Fruit fly (Drosophila melanogaster) whole organism, embryonic: ENCODE data around the gene car.

Experiments
- Aef1 ChIP-seq: fragments of 200-800 bp; sonication (Bioruptor generic); IDR thresholded peaks from 3 replicates; pipeline ENCODE4 v1.3.6; 2022; ENCODE audit warnings: missing biosample characterization, missing genetic modification characterization
- BEAF-32 ChIP-seq: fragments of 200-800 bp; sonication (Bioruptor generic); optimal IDR thresholded peaks from 3 replicates; lab custom pipeline; 2017; ENCODE audit warnings: missing biosample characterization, missing genetic modification characterization, mild to moderate bottlenecking, moderate library complexity, missing genetic modification reagents
- Bdp1 ChIP-seq: fragments of 200-800 bp; sonication (Bioruptor generic); optimal IDR thresholded peaks from 3 replicates; lab custom pipeline; 2016; ENCODE audit warnings: missing biosample characterization, missing genetic modification characterization
- Bteb2 ChIP-seq: fragments of 200-800 bp; sonication (Bioruptor generic); optimal IDR thresholded peaks from 2 replicates; lab custom pipeline; 2016; ENCODE audit warnings: missing biosample characterization, missing genetic modification characterization
- C15 ChIP-seq: fragments of 200-800 bp; sonication (Bioruptor generic); IDR thresholded peaks from 3 replicates; pipeline ENCODE4 v1.3.6; 2022; ENCODE audit warnings: missing biosample characterization, missing genetic modification characterization
- CG11723 ChIP-seq: fragments of 200-800 bp; sonication (Bioruptor generic); optimal IDR thresholded peaks from 2 replicates; lab custom pipeline; 2017; ENCODE audit warnings: missing biosample characterization, mild to moderate bottlenecking, missing genetic modification characterization
- CG12659 ChIP-seq: fragments of 200-800 bp; sonication (Bioruptor generic); optimal IDR thresholded peaks from 3 replicates; lab custom pipeline; 2017; ENCODE audit warnings: mild to moderate bottlenecking, missing biosample characterization, missing genetic modification reagents, missing genetic modification characterization
- CG1602 ChIP-seq: fragments of 200-800 bp; sonication (Bioruptor generic); optimal IDR thresholded peaks from 3 replicates; lab custom pipeline; 2016; ENCODE audit warnings: missing biosample characterization, missing genetic modification characterization
- CG16815 ChIP-seq: fragments of 200-800 bp; sonication (Bioruptor generic); optimal IDR thresholded peaks from 3 replicates; lab custom pipeline; 2017; ENCODE audit warnings: missing biosample characterization, mild to moderate bottlenecking, missing genetic modification characterization
- CG17612 ChIP-seq: fragments of 200-800 bp; sonication (Bioruptor generic); IDR thresholded peaks from 2 replicates; pipeline ENCODE4 v1.3.6; 2022; ENCODE audit warnings: missing biosample characterization, missing genetic modification characterization
- CG17829 ChIP-seq: fragments of 200-800 bp; optimal IDR thresholded peaks from 2 replicates; lab custom pipeline; 2019; ENCODE audit warnings: missing biosample characterization, mild to moderate bottlenecking, missing genetic modification characterization, moderate library complexity
- CG18599 ChIP-seq: fragments of 200-800 bp; sonication (Bioruptor generic); optimal IDR thresholded peaks from 3 replicates; lab custom pipeline; 2017; ENCODE audit warnings: missing biosample characterization, missing genetic modification characterization, mild to moderate bottlenecking, moderate library complexity, missing genetic modification reagents
- CG2712 ChIP-seq: fragments of 200-800 bp; optimal IDR thresholded peaks from 3 replicates; lab custom pipeline; 2019; ENCODE audit warnings: missing biosample characterization, mild to moderate bottlenecking, missing genetic modification characterization, moderate library complexity
- CG31365 ChIP-seq: fragments of 200-800 bp; sonication (Bioruptor generic); optimal IDR thresholded peaks from 2 replicates; lab custom pipeline; 2018; ENCODE audit warnings: missing biosample characterization, mild to moderate bottlenecking, missing genetic modification characterization
- CG31388 ChIP-seq: fragments of 200-800 bp; sonication (Bioruptor generic); optimal IDR thresholded peaks from 2 replicates; lab custom pipeline; 2016; ENCODE audit warnings: missing biosample characterization, missing genetic modification characterization
- CG43689 ChIP-seq: fragments of 200-800 bp; sonication (Bioruptor generic); IDR thresholded peaks from 2 replicates; pipeline ENCODE4 v1.3.6; 2022; ENCODE audit warnings: missing biosample characterization, missing genetic modification characterization
- CG8388 ChIP-seq: fragments of 200-800 bp; sonication (Bioruptor generic); optimal IDR thresholded peaks from 2 replicates; lab custom pipeline; 2019; ENCODE audit warnings: missing biosample characterization, mild to moderate bottlenecking, missing genetic modification characterization, moderate library complexity
- CG9215 ChIP-seq: fragments of 200-800 bp; sonication (Bioruptor generic); IDR thresholded peaks from 2 replicates; pipeline ENCODE4 v1.3.6; 2022; ENCODE audit warnings: missing biosample characterization, missing genetic modification characterization
- CHES-1-like ChIP-seq: fragments of 200-800 bp; sonication (Bioruptor generic); optimal IDR thresholded peaks from 2 replicates; lab custom pipeline; 2016; ENCODE audit warnings: missing biosample characterization, missing genetic modification characterization
- Ets65A ChIP-seq: fragments of 200-800 bp; sonication (Bioruptor generic); peaks from one replicate; lab custom pipeline; 2016; ENCODE audit warnings: missing biosample characterization, missing genetic modification characterization
- Hey ChIP-seq: fragments of 200-800 bp; sonication (Bioruptor generic); optimal IDR thresholded peaks from 3 replicates; lab custom pipeline; 2018; ENCODE audit warnings: missing biosample characterization, mild to moderate bottlenecking, missing genetic modification characterization
- Meics ChIP-seq: fragments of 200-800 bp; sonication (Bioruptor generic); optimal IDR thresholded peaks from 2 replicates; lab custom pipeline; 2017; ENCODE audit warnings: missing biosample characterization, mild to moderate bottlenecking, missing genetic modification characterization
- Mes4 ChIP-seq: fragments of 200-800 bp; sonication (Bioruptor generic); optimal IDR thresholded peaks from 2 replicates; lab custom pipeline; 2016; ENCODE audit warnings: missing biosample characterization, missing genetic modification characterization
- Pdp1 ChIP-seq, 2 experiments: fragments of 200-800 bp; sonication (Bioruptor generic); optimal IDR thresholded peaks; 3 replicates each; lab custom pipeline; 2016; ENCODE audit warnings: missing biosample characterization in 2 of 2, missing genetic modification characterization in 2 of 2, mild to moderate bottlenecking in 1 of 2, moderate library complexity in 1 of 2
- Sry-δ ChIP-seq: fragments of 200-800 bp; sonication (Bioruptor generic); optimal IDR thresholded peaks from 2 replicates; lab custom pipeline; 2016; ENCODE audit warnings: missing biosample characterization, missing genetic modification characterization
- Ssrp ChIP-seq: fragments of 200-800 bp; sonication (Bioruptor generic); optimal IDR thresholded peaks from 2 replicates; lab custom pipeline; 2018; ENCODE audit warnings: missing biosample characterization, mild to moderate bottlenecking, missing genetic modification characterization, moderate library complexity
- Trl ChIP-seq, 3 experiments: fragments of >200 bp in 2 of 3; fragments of 200-800 bp in 1 of 3; sonication (Bioruptor generic) in 1 of 3; optimal IDR thresholded peaks; 2 replicates in 1 of 3; 3 replicates in 2 of 3; lab custom pipeline; 2016 to 2017; ENCODE audit warnings: missing biosample characterization in 1 of 3, missing genetic modification characterization in 1 of 3
- YL-1 ChIP-seq: fragments of 200-800 bp; sonication (Bioruptor generic); optimal IDR thresholded peaks from 3 replicates; lab custom pipeline; 2017; ENCODE audit warnings: missing biosample characterization, mild to moderate bottlenecking, missing genetic modification characterization
- ap ChIP-seq: fragments of 200-800 bp; sonication (Bioruptor generic); IDR thresholded peaks from 2 replicates; pipeline ENCODE4 v1.3.6; 2022; ENCODE audit warnings: missing biosample characterization, missing genetic modification characterization
- ato ChIP-seq: fragments of 200-800 bp; sonication (Bioruptor generic); IDR thresholded peaks from 2 replicates; pipeline ENCODE4 v1.3.6; 2022; ENCODE audit warnings: missing biosample characterization, missing genetic modification characterization; ENCODE audit not compliant: partially characterized antibody
- btn ChIP-seq: fragments of 200-800 bp; sonication (Bioruptor generic); optimal IDR thresholded peaks from 2 replicates; lab custom pipeline; 2016; ENCODE audit warnings: missing biosample characterization, missing genetic modification characterization
- cas ChIP-seq: fragments of 200-800 bp; sonication (Bioruptor generic); IDR thresholded peaks from 2 replicates; pipeline ENCODE4 v1.3.6; 2022; ENCODE audit warnings: missing biosample characterization, missing genetic modification characterization
- cwo ChIP-seq: fragments of 200-800 bp; sonication (Bioruptor generic); optimal IDR thresholded peaks from 3 replicates; lab custom pipeline; 2017; ENCODE audit warnings: missing biosample characterization, missing genetic modification characterization, mild to moderate bottlenecking, moderate library complexity, missing genetic modification reagents
- da ChIP-seq: fragments of 200-800 bp; sonication (Bioruptor generic); optimal IDR thresholded peaks from 2 replicates; lab custom pipeline; 2016; ENCODE audit warnings: missing biosample characterization, missing genetic modification characterization
- dimm ChIP-seq: fragments of 200-800 bp; sonication (Bioruptor generic); IDR thresholded peaks from 2 replicates; pipeline ENCODE4 v1.3.6; 2022; ENCODE audit warnings: missing biosample characterization, missing genetic modification characterization
- fd102C ChIP-seq: fragments of 200-800 bp; sonication (Bioruptor generic); optimal IDR thresholded peaks from 2 replicates; lab custom pipeline; 2018; ENCODE audit warnings: missing biosample characterization, mild to moderate bottlenecking, missing genetic modification characterization, moderate library complexity
- fru ChIP-seq: fragments of >200 bp; optimal IDR thresholded peaks from 2 replicates; lab custom pipeline; 2017
- gem ChIP-seq: fragments of 200-800 bp; sonication (Bioruptor generic); optimal IDR thresholded peaks from 2 replicates; lab custom pipeline; 2019; ENCODE audit warnings: missing biosample characterization, mild to moderate bottlenecking, missing genetic modification characterization, moderate library complexity
- hbn ChIP-seq: fragments of 200-800 bp; sonication (Bioruptor generic); IDR thresholded peaks from 2 replicates; pipeline ENCODE4 v1.3.6; 2022; ENCODE audit warnings: missing biosample characterization, missing genetic modification characterization; ENCODE audit not compliant: partially characterized antibody
- klu ChIP-seq: fragments of 200-800 bp; sonication (Bioruptor generic); IDR thresholded peaks from 2 replicates; pipeline ENCODE4 v1.3.6; 2022; ENCODE audit warnings: missing biosample characterization, missing genetic modification characterization
- knrl ChIP-seq: fragments of 200-800 bp; sonication (Bioruptor generic); IDR thresholded peaks from 3 replicates; pipeline ENCODE4 v1.3.6; 2022; ENCODE audit warnings: missing biosample characterization, missing genetic modification characterization; ENCODE audit not compliant: partially characterized antibody
- nau ChIP-seq: fragments of 200-800 bp; sonication (Bioruptor generic); optimal IDR thresholded peaks from 3 replicates; lab custom pipeline; 2017; ENCODE audit warnings: missing biosample characterization, mild to moderate bottlenecking, missing genetic modification characterization, missing genetic modification reagents
- onecut ChIP-seq: fragments of 200-800 bp; sonication (Bioruptor generic); IDR thresholded peaks from 2 replicates; pipeline ENCODE4 v1.3.6; 2022; ENCODE audit warnings: missing biosample characterization, missing genetic modification characterization
- otp ChIP-seq: fragments of 200-800 bp; sonication (Bioruptor generic); IDR thresholded peaks from 3 replicates; pipeline ENCODE4, ENCODE4 v1.3.6; 2022; ENCODE audit warnings: missing biosample characterization, missing genetic modification characterization
- pros ChIP-seq: fragments of 200-800 bp; sonication (Bioruptor generic); optimal IDR thresholded peaks from 3 replicates; lab custom pipeline; 2019; ENCODE audit warnings: missing biosample characterization, mild to moderate bottlenecking, missing genetic modification characterization, moderate library complexity
- psq ChIP-seq: fragments of 200-800 bp; sonication (Bioruptor generic); optimal IDR thresholded peaks from 2 replicates; lab custom pipeline; 2017; ENCODE audit warnings: missing biosample characterization, missing genetic modification characterization
- sens ChIP-seq: fragments of 200-800 bp; sonication (Bioruptor generic); peaks from one replicate; lab custom pipeline; 2016; ENCODE audit warnings: missing biosample characterization, missing genetic modification characterization
- slou ChIP-seq: fragments of 200-800 bp; sonication (Bioruptor generic); optimal IDR thresholded peaks from 3 replicates; lab custom pipeline; 2016; ENCODE audit warnings: missing biosample characterization, missing genetic modification characterization
- tx ChIP-seq: fragments of 200-800 bp; sonication (Bioruptor generic); optimal IDR thresholded peaks from 2 replicates; lab custom pipeline; 2016; ENCODE audit warnings: missing biosample characterization, missing genetic modification characterization
- yki ChIP-seq: fragments of >200 bp; optimal IDR thresholded peaks from 3 replicates; lab custom pipeline; 2018
- zen2 ChIP-seq: fragments of 200-800 bp; sonication (Bioruptor generic); IDR thresholded peaks from 3 replicates; pipeline ENCODE4 v1.3.6; 2022; ENCODE audit warnings: missing biosample characterization, missing genetic modification characterization; ENCODE audit not compliant: partially characterized antibody

The car gene

DNA sequence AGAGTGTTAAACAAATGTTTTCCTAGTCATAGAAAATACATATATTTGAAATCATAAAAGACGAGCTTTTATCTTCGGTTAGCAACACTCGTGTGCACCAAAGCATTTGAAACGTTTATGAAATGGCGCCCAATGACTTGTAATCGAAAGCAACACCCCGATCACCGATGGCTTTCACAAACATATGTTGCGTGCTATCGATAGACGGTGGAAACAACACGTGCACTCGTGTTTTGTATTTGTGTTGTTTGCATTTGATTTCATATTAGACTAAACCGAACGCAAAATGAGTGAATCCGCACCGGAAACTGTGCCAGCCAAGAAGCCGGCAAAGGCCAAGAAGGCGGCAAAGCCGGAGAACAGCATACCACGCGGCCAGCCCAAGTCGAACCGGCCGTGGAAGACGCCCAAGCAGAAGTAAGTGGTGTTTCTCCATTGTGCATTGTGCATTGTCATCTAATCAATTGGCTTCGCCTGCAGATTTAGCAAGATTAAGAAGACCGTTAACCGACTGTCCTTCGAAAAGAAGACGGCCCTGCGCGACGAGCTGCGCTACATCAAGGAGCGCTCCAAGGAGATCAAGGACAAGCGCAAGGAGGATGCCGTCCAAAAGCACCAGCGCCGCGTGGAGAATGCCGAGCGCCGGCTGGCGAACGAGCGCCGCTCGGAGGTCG is 50.3 kb downstream of the car start, which contains the start of gene CG14210 (continued):
- no peak for TF ChIP-seq btn (GFP tag; lab: Kevin White, UChicago)
- TF ChIP-seq Mes4 = no peak
- TF ChIP-seq BEAF-32 = peak; percentile 57
- TF ChIP-seq CG11723 (GFP tag; lab: Kevin White, UChicago) = no peak
- no peak for TF ChIP-seq CHES-1-like (GFP tag; lab: Kevin White, UChicago)
- no peak for TF ChIP-seq CG12659 (GFP tag; lab: Kevin White, UChicago)
- no peak for TF ChIP-seq Trl (optimal IDR thresholded peaks at IDR 0.05; lab: Kevin White, UChicago)
- no peak for TF ChIP-seq Trl (GFP tag; optimal IDR thresholded peaks at IDR 0.05; lab: Kevin White, UChicago)
- no peak for TF ChIP-seq da (GFP tag; lab: Kevin White, UChicago)
- TF ChIP-seq CG16815 (GFP tag; lab: Kevin White, UChicago) = no peak
- TF ChIP-seq yki = no peak
- no peak for TF ChIP-seq slou
- TF ChIP-seq CG31388 (GFP tag; lab: Kevin White, UChicago) = no peak
- TF ChIP-seq Meics (GFP tag; lab: Kevin White, UChicago) = no peak
- no peak for TF ChIP-seq onecut (GFP tag; lab: Robert Waterston, UW)
- peak; percentile 77 for TF ChIP-seq cwo (GFP tag; lab: Kevin White, UChicago)
- TF ChIP-seq gem (tag; lab: Kevin White, UChicago) = no peak
- peak; percentile 19 for TF ChIP-seq sens (GFP tag; lab: Kevin White, UChicago)
- TF ChIP-seq C15 (GFP tag; lab: Robert Waterston, UW) = no peak
- no peak for TF ChIP-seq CG17829 (tag; lab: Kevin White, UChicago)
- TF ChIP-seq psq (GFP tag; lab: Kevin White, UChicago) = no peak
- TF ChIP-seq Ets65A (GFP tag; lab: Kevin White, UChicago) = no peak
- no peak for TF ChIP-seq Hey (tag; lab: Kevin White, UChicago)
- peak; percentile 52 for TF ChIP-seq Sry-δ (GFP tag; lab: Kevin White, UChicago)
- TF ChIP-seq Bdp1 (GFP tag; lab: Kevin White, UChicago) = no peak
- TF ChIP-seq dimm (GFP tag; lab: Robert Waterston, UW) = no peak
- peak; percentile 60 for TF ChIP-seq hbn (GFP tag; lab: Robert Waterston, UW)
- no peak for TF ChIP-seq CG2712 (tag; lab: Kevin White, UChicago)
- no peak for TF ChIP-seq CG9215 (GFP tag; lab: Robert Waterston, UW)
- no peak for TF ChIP-seq nau
- TF ChIP-seq knrl = peak; percentile 45; the same call in 2 of the 3 replicates
- no peak for TF ChIP-seq CG8388 (GFP tag; lab: Kevin White, UChicago)
- no peak for TF ChIP-seq CG17612 (GFP tag; lab: Robert Waterston, UW)
- TF ChIP-seq tx (GFP tag; lab: Kevin White, UChicago) = no peak
- no peak for TF ChIP-seq Pdp1 (GFP tag; optimal IDR thresholded peaks at IDR 0.05; lab: Kevin White, UChicago)
- no peak for TF ChIP-seq ap
- TF ChIP-seq CG1602 (GFP tag; lab: Kevin White, UChicago) = no peak
- no peak for TF ChIP-seq otp (GFP tag; lab: Robert Waterston, UW)
- peak; percentile 52 for TF ChIP-seq YL-1
- no peak for TF ChIP-seq fd102C (GFP tag; lab: Kevin White, UChicago)
- TF ChIP-seq zen2 (GFP tag; lab: Robert Waterston, UW) = peak; percentile 78
- TF ChIP-seq ato = peak; percentile 69
- no peak for TF ChIP-seq pros (GFP tag; lab: Kevin White, UChicago)
- no peak for TF ChIP-seq cas
- TF ChIP-seq CG43689 (GFP tag; lab: Robert Waterston, UW) = no peak
- TF ChIP-seq CG31365 (tag; lab: Kevin White, UChicago) = no peak
- TF ChIP-seq Bteb2 = no peak
- TF ChIP-seq Ssrp (tag; lab: Kevin White, UChicago) = no peak
- TF ChIP-seq Aef1 (GFP tag; lab: Robert Waterston, UW) = no peak
- no peak for TF ChIP-seq klu (GFP tag; lab: Robert Waterston, UW)
- no peak for TF ChIP-seq CG18599
- TF ChIP-seq fru = no peak
